Fruit fly (Drosophila melanogaster) whole organism, wandering third instar larva: ENCODE measurements around the gene CG14131.

ENCODE experiments used
- HLH106 ChIP-seq: fragments of 200-800 bp; optimal IDR thresholded peaks from 3 replicates; lab custom pipeline; 2019; ENCODE audit warnings: missing biosample characterization, mild to moderate bottlenecking, missing genetic modification characterization, moderate library complexity
- Hr83 ChIP-seq: fragments of 200-300 bp; sonication (Bioruptor generic); optimal IDR thresholded peaks from 2 replicates; lab custom pipeline; 2016; ENCODE audit warnings: missing biosample characterization, mild to moderate bottlenecking, missing genetic modification characterization, moderate library complexity; ENCODE audit not compliant: poor library complexity, severe bottlenecking
- Myc ChIP-seq: fragments of >200 bp; optimal IDR thresholded peaks from 2 replicates; lab custom pipeline; 2017
- fru ChIP-seq: fragments of 200-800 bp; sonication (Bioruptor generic); optimal IDR thresholded peaks from 3 replicates; lab custom pipeline; 2016; ENCODE audit warnings: missing biosample characterization, mild to moderate bottlenecking, missing genetic modification characterization
- h ChIP-seq: fragments of 200-800 bp; sonication (Bioruptor generic); optimal IDR thresholded peaks from 3 replicates; lab custom pipeline; 2016; ENCODE audit warnings: missing biosample characterization, mild to moderate bottlenecking, missing genetic modification characterization
- pan ChIP-seq: fragments of >200 bp; optimal IDR thresholded peaks from 2 replicates; lab custom pipeline; 2017
- psq ChIP-seq: fragments of 200-800 bp; sonication (Bioruptor generic); optimal IDR thresholded peaks from 3 replicates; lab custom pipeline; 2017; ENCODE audit warnings: missing biosample characterization, mild to moderate bottlenecking, missing genetic modification characterization, moderate library complexity
- usp ChIP-seq: fragments of >200 bp; optimal IDR thresholded peaks from 2 replicates; lab custom pipeline; 2017; ENCODE audit warnings: missing biosample characterization, missing genetic modification characterization

- TF ChIP-seq h (GFP tag; lab: Kevin White, UChicago) (no peak), fru (GFP tag; lab: Kevin White, UChicago) (no peak), pan (lab: Kevin White, UChicago) (no peak), HLH106 (no peak), Hr83 (no peak), usp (no peak), psq (no peak), Myc (no peak)
Measured at dm6 chr3L:11795440-11795983, 18.6 kb downstream of the CG14131 start, which contains the start of gene Klp68D.
